Fruit fly (Drosophila melanogaster): ENCODE data around the gene CG7382.

CG7382 gene

DNA sequence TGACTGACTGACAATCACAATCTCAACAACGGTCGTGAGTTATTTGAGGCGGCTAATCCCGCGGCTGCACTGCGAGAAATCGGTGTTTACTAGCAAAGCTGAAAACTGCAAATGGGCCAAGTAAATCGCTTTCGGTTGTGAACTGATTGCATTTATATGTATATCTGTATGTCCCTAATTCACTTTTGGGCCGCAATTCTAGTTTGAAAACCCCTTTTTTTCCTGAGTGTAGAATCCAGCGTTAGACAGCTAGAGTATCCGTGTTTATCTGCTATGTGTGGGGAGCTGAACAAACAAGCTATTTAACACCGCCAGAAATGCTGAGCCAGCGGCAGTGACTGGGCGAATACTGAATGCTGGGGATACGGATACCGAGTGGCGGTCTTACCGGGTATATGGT, 43.0 kb downstream of the CG7382 start (continued):
- TF ChIP-seq Taf1 (GFP tag; IDR thresholded peaks at IDR 0.05): 0 out of 2 replicates have a peak, but pooled peaks have one; percentile 30
- peak; percentile 68 for TF ChIP-seq zfh2 (GFP tag; optimal IDR thresholded peaks at IDR 0.05)
- TF ChIP-seq CG5180 (GFP tag; optimal IDR thresholded peaks at IDR 0.05): peak; percentile 65
- peak; percentile 64 for TF ChIP-seq Oaz (GFP tag; IDR thresholded peaks at IDR 0.05)
- no peak for TF ChIP-seq ato (GFP tag; IDR thresholded peaks at IDR 0.05; ENCODE audit: partially characterized antibody)
- TF ChIP-seq Elba2 (GFP tag; optimal IDR thresholded peaks at IDR 0.05): no peak
- peak; percentile 80 for TF ChIP-seq Six4 (GFP tag; optimal IDR thresholded peaks at IDR 0.05)
- TF ChIP-seq CG31365 (tag; optimal IDR thresholded peaks at IDR 0.05): peak; percentile 2
- peak; percentile 82 for TF ChIP-seq unpg (GFP tag; optimal IDR thresholded peaks at IDR 0.05)
- TF ChIP-seq CG17359 (tag; optimal IDR thresholded peaks at IDR 0.05): peak; percentile 68
- TF ChIP-seq CG32772 (GFP tag; IDR thresholded peaks at IDR 0.05): peak; percentile 88
- TF ChIP-seq Dad (GFP tag; optimal IDR thresholded peaks at IDR 0.05): peak; percentile 70
- peak; percentile 37; the same call in 1 of the 2 replicates for TF ChIP-seq klu (GFP tag; IDR thresholded peaks at IDR 0.05)
- peak; percentile 86 for TF ChIP-seq CG9876 (GFP tag; optimal IDR thresholded peaks at IDR 0.05)
- TF ChIP-seq jigr1 (GFP tag; IDR thresholded peaks at IDR 0.05): peak; percentile 54; the same call in 1 of the 3 replicates
- TF ChIP-seq hkb (optimal IDR thresholded peaks at IDR 0.05): no peak
- TF ChIP-seq hkb (GFP tag; IDR thresholded peaks at IDR 0.05): peak; percentile 81
- peak; percentile 67 for TF ChIP-seq CG9932 (GFP tag; IDR thresholded peaks at IDR 0.05)
- TF ChIP-seq pum (GFP tag; optimal IDR thresholded peaks at IDR 0.05): peak; percentile 92
- TF ChIP-seq CG14965 (GFP tag; optimal IDR thresholded peaks at IDR 0.05; ENCODE audit: borderline replicate concordance): peak; percentile 37
- peak; percentile 41; the same call in 1 of the 2 replicates for TF ChIP-seq CG10321 (GFP tag; IDR thresholded peaks at IDR 0.05)
- TF ChIP-seq Meics (GFP tag; optimal IDR thresholded peaks at IDR 0.05): peak; percentile 49
- TF ChIP-seq NK7.1 (GFP tag; optimal IDR thresholded peaks at IDR 0.05): peak; percentile 84
- peak; percentile 36 for TF ChIP-seq CG10543 (GFP tag; optimal IDR thresholded peaks at IDR 0.05)
- TF ChIP-seq salm (tag; optimal IDR thresholded peaks at IDR 0.05): peak; percentile 48
- peak; percentile 72 for TF ChIP-seq Abd-B (GFP tag; optimal IDR thresholded peaks at IDR 0.05)
- peak; percentile 75 for TF ChIP-seq CG17385 (GFP tag; optimal IDR thresholded peaks at IDR 0.05)
- peak; percentile 76 for TF ChIP-seq ase (GFP tag; IDR thresholded peaks at IDR 0.05)
- TF ChIP-seq chif (GFP tag; optimal IDR thresholded peaks at IDR 0.05): peak; percentile 93 to 94
- no peak for TF ChIP-seq Sin3A (optimal IDR thresholded peaks at IDR 0.05)
- TF ChIP-seq cas (GFP tag; IDR thresholded peaks at IDR 0.05): peak; percentile 48; the same call in 1 of the 2 replicates
- TF ChIP-seq scrt (GFP tag; optimal IDR thresholded peaks at IDR 0.05): peak; percentile 37
- TF ChIP-seq CG8478 (optimal IDR thresholded peaks at IDR 0.05): no peak
- no peak for TF ChIP-seq prd (optimal IDR thresholded peaks at IDR 0.05)
- peak; percentile 92 for TF ChIP-seq prd (GFP tag; IDR thresholded peaks at IDR 0.05)
- no peak for TF ChIP-seq nerfin-2 (GFP tag; IDR thresholded peaks at IDR 0.05; ENCODE audit: partially characterized antibody)
- TF ChIP-seq CG12071 (GFP tag; optimal IDR thresholded peaks at IDR 0.05): peak; percentile 56
- peak; percentile 81 for TF ChIP-seq CoRest (tag; optimal IDR thresholded peaks at IDR 0.05)
- peak; percentile 84 for TF ChIP-seq jing (GFP tag; optimal IDR thresholded peaks at IDR 0.05)
- peak; percentile 89 for TF ChIP-seq dan (GFP tag; IDR thresholded peaks at IDR 0.05)
- TF ChIP-seq tgo (GFP tag; IDR thresholded peaks at IDR 0.05): peak; percentile 71
- peak; percentile 68 for TF ChIP-seq seq (GFP tag; IDR thresholded peaks at IDR 0.05)
- peak; percentile 83; the same call in 2 of the 3 replicates for TF ChIP-seq CG2199 (GFP tag; IDR thresholded peaks at IDR 0.05)
- TF ChIP-seq CG13123 (GFP tag; optimal IDR thresholded peaks at IDR 0.05): peak; percentile 65
- TF ChIP-seq Atf3 (GFP tag; optimal IDR thresholded peaks at IDR 0.05): peak; percentile 91
- TF ChIP-seq CrebB (tag; optimal IDR thresholded peaks at IDR 0.05): peak; percentile 61
- TF ChIP-seq CG7987 (GFP tag; optimal IDR thresholded peaks at IDR 0.05): peak; percentile 41
- TF ChIP-seq HmgD (GFP tag; optimal IDR thresholded peaks at IDR 0.05): peak; percentile 77
- peak; percentile 66; the same call in 2 of the 3 replicates for TF ChIP-seq Mrtf (GFP tag; IDR thresholded peaks at IDR 0.05)
- peak; percentile 66 for TF ChIP-seq NC2α (GFP tag; optimal IDR thresholded peaks at IDR 0.05)
- peak in 1 of 2 experiments; percentile 85 for TF ChIP-seq bsh (GFP tag; optimal IDR thresholded peaks at IDR 0.05)
- TF ChIP-seq Dbx (GFP tag; IDR thresholded peaks at IDR 0.05): no peak; the same call in 1 of the 3 replicates

All from whole organism, embryonic.